Fruit fly (Drosophila melanogaster) S2 (cell line): ENCODE data around the gene CG46281.

Experiments used
- CG8478 ChIP-seq: fragments of >200 bp; optimal IDR thresholded peaks from 2 replicates; lab custom pipeline; 2018
- CTCF ChIP-seq, 2 experiments: fragments of >200 bp; optimal IDR thresholded peaks; 2 replicates each; lab custom pipeline; 2018

CG46281 gene

dm6 chr3R:13017623-13018036 is 12.5 kb downstream of the CG46281 start:
- TF ChIP-seq CTCF (optimal IDR thresholded peaks at IDR 0.05; lab: Kevin White, UChicago) (no peak), CG8478 (no peak)

dm6 chr3R:13015811-13016766 is 14.0 kb downstream of the CG46281 start:
- no peak for TF ChIP-seq CTCF (optimal IDR thresholded peaks at IDR 0.05; lab: Kevin White, UChicago)
- no peak for TF ChIP-seq CG8478

- TF ChIP-seq CG8478 (no peak), CTCF (optimal IDR thresholded peaks at IDR 0.05; lab: Kevin White, UChicago) (no peak)
Measured at dm6 chr3R:13015402-13015801, 14.7 kb downstream of the CG46281 start.

- TF ChIP-seq CTCF (optimal IDR thresholded peaks at IDR 0.05; lab: Kevin White, UChicago): no peak
- no peak for TF ChIP-seq CG8478
Measured at dm6 chr3R:13014168-13014881, 15.8 kb downstream of the CG46281 start.

- TF ChIP-seq CG8478 (no peak), CTCF (optimal IDR thresholded peaks at IDR 0.05; lab: Kevin White, UChicago) (no peak)
Measured at dm6 chr3R:13012990-13013389, 17.1 kb downstream of the CG46281 start.

dm6 chr3R:13012351-13012750 is 17.8 kb downstream of the CG46281 start:
- TF ChIP-seq CTCF (optimal IDR thresholded peaks at IDR 0.05; lab: Kevin White, UChicago): no peak
- TF ChIP-seq CG8478: no peak

dm6 chr3R:13011621-13011963 is 18.5 kb downstream of the CG46281 start, which contains the start of gene CtBP:
TSS of gene CtBP (plus strand) at chr3R:13011649.
- no peak for TF ChIP-seq CTCF (optimal IDR thresholded peaks at IDR 0.05; lab: Kevin White, UChicago)
- no peak for TF ChIP-seq CG8478

dm6 chr3R:13010905-13011620 is 19.0 kb downstream of the CG46281 start, which contains the start of gene CG8031:
TSS of gene CG8031 (minus strand) at chr3R:13011310.
- no peak for TF ChIP-seq CG8478
- TF ChIP-seq CTCF (optimal IDR thresholded peaks at IDR 0.05; lab: Kevin White, UChicago): no peak

dm6 chr3R:13009595-13009994 is 20.5 kb downstream of the CG46281 start, which contains the start of gene CG11656:
TSS of gene CG11656 (plus strand) at chr3R:13009895.
- TF ChIP-seq CTCF (optimal IDR thresholded peaks at IDR 0.05; lab: Kevin White, UChicago): no peak
- no peak for TF ChIP-seq CG8478

dm6 chr3R:12998234-12998591 is 31.9 kb downstream of the CG46281 start:
- TF ChIP-seq CTCF (optimal IDR thresholded peaks at IDR 0.05; lab: Kevin White, UChicago) (no peak), CG8478 (no peak)

- TF ChIP-seq CG8478: no peak
- no peak for TF ChIP-seq CTCF (optimal IDR thresholded peaks at IDR 0.05; lab: Kevin White, UChicago)
Measured at dm6 chr3R:12997550-12998233, 32.4 kb downstream of the CG46281 start, which contains the start of the genes CG17327, CG44194 and CG7518. TSS of gene CG17327 (minus strand) at chr3R:12997726. TSS of gene CG44194 (minus strand) at chr3R:12997726. TSS of gene CG7518 (plus strand) at chr3R:12998089.

- TF ChIP-seq CTCF (optimal IDR thresholded peaks at IDR 0.05; lab: Kevin White, UChicago) (no peak), CG8478 (no peak)
Measured at dm6 chr3R:12995522-12995921, 34.6 kb downstream of the CG46281 start, which contains the start of gene CG7488. TSS of gene CG7488 (plus strand) at chr3R:12995620.

dm6 chr3R:12995047-12995446 is 35.1 kb downstream of the CG46281 start, which contains the start of gene yellow-f2:
TSS of gene yellow-f2 (minus strand) at chr3R:12995147.
- TF ChIP-seq CTCF (optimal IDR thresholded peaks at IDR 0.05; lab: Kevin White, UChicago) (no peak), CG8478 (no peak)

- TF ChIP-seq CG8478: no peak
- no peak for TF ChIP-seq CTCF (optimal IDR thresholded peaks at IDR 0.05; lab: Kevin White, UChicago)
Measured at dm6 chr3R:12993018-12993417, 37.1 kb downstream of the CG46281 start, which contains the start of gene yellow-f. TSS of gene yellow-f (minus strand) at chr3R:12993201.
